Worm (Caenorhabditis elegans): ENCODE data around the gene Y55B1BR.6.

The Y55B1BR.6 gene

ce11 chrIII:439926-440325 is 23.7 kb downstream of the Y55B1BR.6 start, which contains the start of gene affl-1:
affl-1 (plus strand) TSS chrIII:440226.
- TF ChIP-seq R02D3.7 (tag; optimal IDR thresholded peaks at IDR 0.05): no peak

DNA sequence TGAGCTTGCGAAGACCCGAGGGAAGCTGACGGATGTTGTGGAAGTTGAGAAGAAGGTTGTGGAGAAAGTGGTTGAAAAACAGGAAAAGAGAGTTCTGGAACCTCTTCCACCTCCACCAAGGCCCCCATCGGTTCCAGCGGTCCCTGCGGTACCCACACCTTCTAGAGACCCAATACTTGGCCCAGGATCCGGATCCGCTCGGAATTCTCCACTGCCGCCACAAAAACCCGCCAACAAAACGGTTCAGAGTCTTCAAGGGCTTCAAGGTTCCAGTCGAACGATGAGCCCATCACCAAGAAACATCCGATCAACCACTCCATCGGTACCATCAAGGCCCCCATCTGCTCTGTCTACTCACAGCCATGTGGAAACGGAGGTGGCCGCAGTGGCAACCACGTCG is 26.6 kb downstream of the Y55B1BR.6 start:
- no peak for TF ChIP-seq sem-4 (tag; optimal IDR thresholded peaks at IDR 0.05)
- no peak for TF ChIP-seq mab-5 (tag; optimal IDR thresholded peaks at IDR 0.05)

DNA sequence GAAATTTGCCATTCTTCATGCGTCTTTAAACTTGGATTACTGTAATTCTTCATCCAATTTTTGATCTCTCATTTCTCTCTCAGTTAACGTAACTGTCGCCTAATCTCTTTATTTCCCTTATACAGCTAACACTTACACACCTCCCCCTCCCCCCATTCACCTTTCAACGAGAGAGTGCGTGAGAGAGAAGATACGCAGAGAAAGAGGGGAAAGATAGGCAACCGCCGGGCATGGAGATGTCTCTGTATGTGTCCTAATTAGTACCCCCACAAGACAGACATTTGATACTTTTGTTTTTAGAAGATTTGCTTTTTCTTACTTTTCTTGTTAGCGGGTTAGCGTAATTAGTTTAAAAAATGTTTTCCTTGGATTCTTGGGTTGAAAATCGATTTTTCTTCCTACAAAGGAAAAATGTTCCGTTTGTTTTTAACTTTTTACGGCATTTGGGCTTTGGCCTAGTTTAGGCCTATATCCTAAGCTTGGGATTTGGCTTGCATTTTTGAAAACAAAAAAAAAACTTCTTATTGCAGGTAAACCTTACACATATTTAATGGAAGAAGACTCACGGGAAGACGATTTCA is 29.2 kb downstream of the Y55B1BR.6 start, which contains the start of gene affl-2:
Gene affl-2, plus strand, starts transcription at position 531 of the 581 bp plus-strand sequence.
- TF ChIP-seq nhr-11 (tag; optimal IDR thresholded peaks at IDR 0.05) (no peak), ztf-1 (GFP tag; conservative IDR thresholded peaks at IDR 0.05) (no peak), mbf-1 (tag; optimal IDR thresholded peaks at IDR 0.05) (no peak), crh-2 (tag; optimal IDR thresholded peaks at IDR 0.05) (peak; percentile 15), ztf-4 (tag; optimal IDR thresholded peaks at IDR 0.05) (no peak), ceh-82 (tag; optimal IDR thresholded peaks at IDR 0.05) (no peak), skn-1 (tag; optimal IDR thresholded peaks at IDR 0.05) (no peak), nhr-6 (tag; optimal IDR thresholded peaks at IDR 0.05) (no peak), nhr-25 (tag; optimal IDR thresholded peaks at IDR 0.05) (peak; percentile 41), nhr-23 (tag; optimal IDR thresholded peaks at IDR 0.05) (no peak), egl-27 (tag; optimal IDR thresholded peaks at IDR 0.05) (no peak), unc-55 (GFP tag; optimal IDR thresholded peaks at IDR 0.05) (no peak), R02D3.7 (tag; optimal IDR thresholded peaks at IDR 0.05) (no peak), nhr-21 (tag; optimal IDR thresholded peaks at IDR 0.05) (no peak), lin-11 (tag; optimal IDR thresholded peaks at IDR 0.05) (no peak), sem-4 (tag; optimal IDR thresholded peaks at IDR 0.05) (peak; percentile 8), snpc-4 (tag; optimal IDR thresholded peaks at IDR 0.05) (no peak), elt-1 (tag; optimal IDR thresholded peaks at IDR 0.05) (no peak), dmd-4 (tag; optimal IDR thresholded peaks at IDR 0.05) (no peak), lsy-2 (tag; optimal IDR thresholded peaks at IDR 0.05) (peak in 1 of 2 experiments; percentile 3), ama-1 (optimal IDR thresholded peaks at IDR 0.05) (no peak), Y55F3AM.14 (GFP tag; optimal IDR thresholded peaks at IDR 0.05) (no peak), nhr-77 (tag; optimal IDR thresholded peaks at IDR 0.05) (no peak), unc-62 (GFP tag; optimal IDR thresholded peaks at IDR 0.05) (no peak), ZK546.5 (tag; optimal IDR thresholded peaks at IDR 0.05) (no peak), blmp-1 (tag; optimal IDR thresholded peaks at IDR 0.05; ENCODE audit: insufficient read depth) (peak; percentile 26), sma-3 (GFP tag; optimal IDR thresholded peaks at IDR 0.05) (peak; percentile 42), nhr-237 (tag; optimal IDR thresholded peaks at IDR 0.05) (no peak), unc-39 (tag; optimal IDR thresholded peaks at IDR 0.05) (no peak), F13H6.1 (tag; optimal IDR thresholded peaks at IDR 0.05) (no peak), nhr-129 (tag; optimal IDR thresholded peaks at IDR 0.05) (no peak), nhr-10 (tag; optimal IDR thresholded peaks at IDR 0.05) (no peak), mdl-1 (tag; optimal IDR thresholded peaks at IDR 0.05) (no peak), peb-1 (tag; optimal IDR thresholded peaks at IDR 0.05) (no peak), aly-2 (tag; optimal IDR thresholded peaks at IDR 0.05) (no peak), sma-9 (GFP tag; optimal IDR thresholded peaks at IDR 0.05) (no peak), sma-9 (tag; optimal IDR thresholded peaks at IDR 0.05) (no peak), C34F6.9 (tag; optimal IDR thresholded peaks at IDR 0.05) (peak; percentile 12), nhr-12 (tag; optimal IDR thresholded peaks at IDR 0.05) (no peak), fos-1 (tag; optimal IDR thresholded peaks at IDR 0.05) (peak; percentile 24), ceh-16 (tag; optimal IDR thresholded peaks at IDR 0.05) (no peak), ztf-11 (tag; optimal IDR thresholded peaks at IDR 0.05) (no peak), gmeb-1 (tag; optimal IDR thresholded peaks at IDR 0.05) (no peak), mab-5 (tag; optimal IDR thresholded peaks at IDR 0.05) (no peak), elt-3 (tag; optimal IDR thresholded peaks at IDR 0.05) (no peak), lin-13 (GFP tag; optimal IDR thresholded peaks at IDR 0.05) (peak; percentile 12), zag-1 (tag; optimal IDR thresholded peaks at IDR 0.05) (no peak)
